Fruit fly (Drosophila melanogaster) whole organism, pupa: Measurements from ENCODE around the gene pit.

Experiments
- CG14655 ChIP-seq: fragments of 200-800 bp; sonication (Bioruptor generic); optimal IDR thresholded peaks from 3 replicates; lab custom pipeline; 2017; ENCODE audit warnings: mild to moderate bottlenecking, missing biosample characterization, missing genetic modification reagents, missing genetic modification characterization
- D1 ChIP-seq: fragments of 200-800 bp; sonication (Bioruptor generic); optimal IDR thresholded peaks from 2 replicates; lab custom pipeline; 2018; ENCODE audit warnings: missing biosample characterization, mild to moderate bottlenecking, missing genetic modification characterization, moderate library complexity

pit gene

DNA sequence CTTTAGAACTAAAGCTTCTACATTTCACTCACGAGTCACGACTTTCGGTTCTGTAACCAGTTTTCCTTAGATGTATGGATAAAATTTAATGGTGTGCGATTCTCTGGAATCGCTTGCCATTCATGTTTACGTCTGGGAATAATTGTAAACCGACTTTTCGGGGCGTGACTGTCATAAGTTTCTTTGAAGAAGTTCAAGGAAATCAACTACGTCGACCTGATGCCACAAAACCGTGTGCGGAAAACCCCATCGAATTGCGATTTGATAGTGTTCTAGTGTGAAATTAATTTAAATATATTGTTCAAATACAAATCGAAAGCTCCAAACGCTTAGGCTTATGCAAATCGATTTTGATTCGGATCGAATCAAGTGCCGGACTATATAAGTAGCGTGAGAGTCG is 52.7 kb downstream of the pit start, which contains the start of gene BomBc3:
BomBc3 (plus strand) TSS at position 301 of the 400 bp plus-strand sequence.
- TF ChIP-seq D1 (tag; lab: Kevin White, UChicago) (no peak), CG14655 (no peak)
